Worm (Caenorhabditis elegans) whole organism, L4/young adult: ENCODE results near the gene swt-4.

Experiments
- W03F9.2 ChIP-seq: fragments of 150-350 bp; optimal IDR thresholded peaks from 2 replicates; lab custom pipeline; 2014; ENCODE audit warnings: missing biosample characterization, missing genetic modification characterization
- dao-5 ChIP-seq: sonication (generic microtip); optimal IDR thresholded peaks from 2 replicates; lab custom pipeline; 2016; ENCODE audit warnings: missing genotype, missing genetic modification characterization, moderate library complexity, missing compliant biosample characterization
- him-1 ChIP-seq: sonication (generic microtip); optimal IDR thresholded peaks from 2 replicates; lab custom pipeline; 2016; ENCODE audit warnings: missing genotype, missing genetic modification reagents, missing genetic modification characterization, missing compliant biosample characterization

ce11 chrIII:10654718-10655117 is 25.8 kb upstream of the swt-4 start, which contains the start of gene cnt-2:
- TF ChIP-seq him-1 (tag; lab: Kevin White, UChicago) (no peak), dao-5 (tag; lab: Kevin White, UChicago) (no peak), W03F9.2 (tag; lab: Kevin White, UChicago) (no peak)
